Fruit fly (Drosophila melanogaster) whole organism: ENCODE results near the gene Gr22c.

ENCODE experiments used
- CG8478 ChIP-seq: fragments of >200 bp; optimal IDR thresholded peaks from 2 replicates; lab custom pipeline; 2018; ENCODE audit warnings: inconsistent platforms
- Dll ChIP-seq: fragments of >200 bp; optimal IDR thresholded peaks from 2 replicates; lab custom pipeline; 2017
- EcR ChIP-seq, 2 experiments: fragments of >200 bp; optimal IDR thresholded peaks; 2 replicates each; lab custom pipeline; 2017; ENCODE audit warnings: missing biosample characterization in 2 of 2, missing genetic modification characterization in 2 of 2, missing genetic modification reagents in 2 of 2
- pan ChIP-seq: fragments of >200 bp; optimal IDR thresholded peaks from 2 replicates; lab custom pipeline; 2017
- psq ChIP-seq: fragments of >200 bp; optimal IDR thresholded peaks from 2 replicates; lab custom pipeline; 2017
- usp ChIP-seq: fragments of >200 bp; optimal IDR thresholded peaks from 2 replicates; lab custom pipeline; 2017; ENCODE audit warnings: missing biosample characterization, missing genetic modification characterization, mixed read lengths

Gene Gr22c

dm6 chr2L:1791723-1792122, at the start of gene Gr22c:
TSS of gene Gr22c (minus strand) at chr2L:1791823.
- no peak for TF ChIP-seq EcR (GFP tag; optimal IDR thresholded peaks at IDR 0.05; lab: Kevin White, UChicago)
- no peak for TF ChIP-seq CG8478 (lab: Kevin White, UChicago)
- TF ChIP-seq Dll (lab: Kevin White, UChicago) = no peak
- no peak for TF ChIP-seq pan
- no peak for TF ChIP-seq usp
- TF ChIP-seq psq (lab: Kevin White, UChicago) = no peak

DNA sequence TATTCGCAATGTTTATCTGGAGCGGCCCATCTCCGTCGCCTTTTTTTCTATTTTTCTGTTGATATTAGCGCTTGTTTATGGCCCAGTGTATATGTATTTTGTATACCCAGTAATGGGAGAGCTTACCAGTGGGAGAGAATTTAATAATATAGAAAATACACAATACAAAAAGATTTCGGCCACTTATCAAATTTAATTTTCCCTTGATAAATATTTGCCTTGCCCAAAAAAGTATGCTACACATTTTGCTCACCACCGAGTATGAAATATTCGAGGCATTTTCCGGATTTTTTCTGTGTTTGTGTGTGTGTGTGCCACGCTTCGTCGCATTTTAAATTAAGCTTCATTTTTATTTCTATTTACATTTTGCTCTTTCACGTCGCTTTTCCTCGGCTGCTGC, 47.4 kb upstream of the Gr22c start:
- no peak for TF ChIP-seq usp
- TF ChIP-seq CG8478 (lab: Kevin White, UChicago) = no peak
- TF ChIP-seq EcR (GFP tag; optimal IDR thresholded peaks at IDR 0.05; lab: Kevin White, UChicago) = no peak
- no peak for TF ChIP-seq pan
- no peak for TF ChIP-seq Dll (lab: Kevin White, UChicago)
- no peak for TF ChIP-seq psq (lab: Kevin White, UChicago)

dm6 chr2L:1837717-1838368, 46.2 kb upstream of the Gr22c start:
- TF ChIP-seq Dll (lab: Kevin White, UChicago) = no peak
- TF ChIP-seq CG8478 (lab: Kevin White, UChicago) = no peak
- TF ChIP-seq psq (lab: Kevin White, UChicago) = no peak
- no peak for TF ChIP-seq usp
- TF ChIP-seq pan = no peak
- no peak for TF ChIP-seq EcR (GFP tag; optimal IDR thresholded peaks at IDR 0.05; lab: Kevin White, UChicago)

DNA sequence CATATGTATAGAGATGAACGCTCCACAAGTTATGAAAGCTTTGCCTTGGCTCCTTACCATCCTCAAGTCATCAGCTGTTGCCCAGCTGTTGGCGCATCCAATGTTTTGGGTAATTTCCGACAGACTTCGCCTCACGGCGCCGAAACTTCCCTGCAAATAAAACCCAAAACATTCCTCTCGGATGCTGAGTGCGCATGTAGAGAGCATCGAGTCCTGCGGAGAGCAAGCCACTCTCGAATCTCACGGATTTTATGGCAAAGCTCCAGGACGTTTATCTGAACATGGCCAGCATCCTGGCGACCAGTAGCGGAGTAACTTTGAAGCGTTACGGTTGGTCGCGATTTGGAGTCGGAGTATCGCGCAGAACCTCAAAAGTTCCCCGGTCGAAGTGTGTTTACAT, 44.6 kb upstream of the Gr22c start, which contains the start of gene wry:
Gene wry (plus strand): TSS at position 301 of the 400 bp plus-strand sequence.
- TF ChIP-seq EcR (GFP tag; optimal IDR thresholded peaks at IDR 0.05; lab: Kevin White, UChicago) (no peak), usp (no peak), CG8478 (lab: Kevin White, UChicago) (no peak), psq (lab: Kevin White, UChicago) (no peak), pan (no peak), Dll (lab: Kevin White, UChicago) (no peak)

- no peak for TF ChIP-seq CG8478 (lab: Kevin White, UChicago)
- TF ChIP-seq psq (lab: Kevin White, UChicago) = no peak
- no peak for TF ChIP-seq EcR (GFP tag; optimal IDR thresholded peaks at IDR 0.05; lab: Kevin White, UChicago)
- no peak for TF ChIP-seq usp
- TF ChIP-seq pan = no peak
Observed at dm6 chr2L:1832465-1832864, 40.8 kb upstream of the Gr22c start, which contains the start of gene c-cup. TSS of gene c-cup (minus strand) at chr2L:1832565.

dm6 chr2L:1828282-1828681, 36.7 kb upstream of the Gr22c start:
- TF ChIP-seq EcR (GFP tag; optimal IDR thresholded peaks at IDR 0.05; lab: Kevin White, UChicago) (no peak), psq (lab: Kevin White, UChicago) (no peak), CG8478 (lab: Kevin White, UChicago) (no peak), Dll (lab: Kevin White, UChicago) (no peak), usp (no peak), pan (no peak)

DNA sequence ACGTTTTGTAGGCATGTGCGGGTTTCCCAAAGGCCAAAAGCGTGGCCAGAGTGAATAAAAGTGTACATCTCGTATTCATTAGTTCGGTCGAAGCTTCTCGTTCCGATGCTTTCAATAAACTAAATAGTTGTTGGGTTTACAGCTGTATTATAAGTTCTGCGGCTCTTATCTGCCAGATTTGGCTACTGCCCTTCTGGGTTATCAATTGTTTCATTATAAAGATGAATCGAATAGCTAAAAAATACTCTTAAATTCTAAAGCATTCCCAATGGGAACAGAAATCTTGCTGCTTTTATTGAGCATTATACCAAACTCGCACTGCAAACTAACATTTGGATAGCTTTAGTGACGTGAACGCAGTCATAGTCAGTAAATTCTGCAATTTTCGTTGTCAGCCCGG, 34.8 kb upstream of the Gr22c start, which contains the start of gene CG31664:
Gene CG31664 (minus strand): TSS at position 101 of the 400 bp plus-strand sequence.
- TF ChIP-seq CG8478 (lab: Kevin White, UChicago) (no peak), pan (no peak), usp (no peak), psq (lab: Kevin White, UChicago) (no peak), Dll (lab: Kevin White, UChicago) (no peak), EcR (GFP tag; optimal IDR thresholded peaks at IDR 0.05; lab: Kevin White, UChicago) (no peak)

dm6 chr2L:1823231-1823630, 31.6 kb upstream of the Gr22c start, which contains the start of gene CG31933:
TSS of gene CG31933 (minus strand) at chr2L:1823331.
- no peak for TF ChIP-seq usp
- TF ChIP-seq CG8478 (lab: Kevin White, UChicago) = no peak
- TF ChIP-seq EcR (GFP tag; optimal IDR thresholded peaks at IDR 0.05; lab: Kevin White, UChicago) = no peak
- no peak for TF ChIP-seq Dll (lab: Kevin White, UChicago)
- TF ChIP-seq psq (lab: Kevin White, UChicago) = no peak
- TF ChIP-seq pan = no peak

- TF ChIP-seq psq (lab: Kevin White, UChicago) (no peak), EcR (GFP tag; optimal IDR thresholded peaks at IDR 0.05; lab: Kevin White, UChicago) (no peak), CG8478 (lab: Kevin White, UChicago) (no peak), pan (no peak), usp (no peak), Dll (lab: Kevin White, UChicago) (no peak)
Observed at dm6 chr2L:1794817-1795216, 3.2 kb upstream of the Gr22c start, which contains the start of gene Gr22a. TSS of gene Gr22a (minus strand) at chr2L:1794917.

- TF ChIP-seq EcR (GFP tag; optimal IDR thresholded peaks at IDR 0.05; lab: Kevin White, UChicago) = no peak
- no peak for TF ChIP-seq CG8478 (lab: Kevin White, UChicago)
- TF ChIP-seq psq (lab: Kevin White, UChicago) = no peak
- TF ChIP-seq usp = no peak
- no peak for TF ChIP-seq Dll (lab: Kevin White, UChicago)
- TF ChIP-seq pan = no peak
Observed at dm6 chr2L:1793168-1793567, 1.5 kb upstream of the Gr22c start, which contains the start of gene Gr22b. TSS of gene Gr22b (minus strand) at chr2L:1793268.

dm6 chr2L:1790261-1790660, 1.4 kb downstream of the Gr22c start, which contains the start of gene Gr22d:
TSS of gene Gr22d (minus strand) at chr2L:1790361.
- TF ChIP-seq CG8478 (lab: Kevin White, UChicago) (no peak), pan (no peak), usp (no peak), psq (lab: Kevin White, UChicago) (no peak), EcR (GFP tag; optimal IDR thresholded peaks at IDR 0.05; lab: Kevin White, UChicago) (no peak), Dll (lab: Kevin White, UChicago) (no peak)

- TF ChIP-seq CG8478 (lab: Kevin White, UChicago) (no peak), usp (no peak), Dll (lab: Kevin White, UChicago) (no peak), EcR (GFP tag; optimal IDR thresholded peaks at IDR 0.05; lab: Kevin White, UChicago) (no peak), psq (lab: Kevin White, UChicago) (no peak), pan (no peak)
Observed at dm6 chr2L:1787929-1788328, 3.7 kb downstream of the Gr22c start.
